Worm (Caenorhabditis elegans) whole organism, L3 larva: Measurements from ENCODE around the gene C08D8.7.

Experiments
- ZK546.5 ChIP-seq: sonication (generic microtip); optimal IDR thresholded peaks from 2 replicates; lab custom pipeline; 2017; ENCODE audit warnings: missing biosample characterization, missing genetic modification characterization
- fkh-2 ChIP-seq: fragments of 150-350 bp; optimal IDR thresholded peaks from 2 replicates; lab custom pipeline; 2014; ENCODE audit warnings: missing biosample characterization, missing genetic modification reagents, missing genetic modification characterization
- nhr-11 ChIP-seq: fragments of 150-350 bp; optimal IDR thresholded peaks from 2 replicates; lab custom pipeline; 2014; ENCODE audit warnings: missing biosample characterization, missing genetic modification characterization
- skn-1 ChIP-seq: fragments of 150-350 bp; optimal IDR thresholded peaks from 2 replicates; lab custom pipeline; 2014; ENCODE audit warnings: missing biosample characterization, missing genetic modification characterization
- tbx-2 ChIP-seq: sonication (generic microtip); optimal IDR thresholded peaks from 2 replicates; lab custom pipeline; 2016; ENCODE audit warnings: mild to moderate bottlenecking, missing genetic modification characterization, missing compliant biosample characterization
- ztf-4 ChIP-seq: fragments of 150-350 bp; optimal IDR thresholded peaks from 2 replicates; lab custom pipeline; 2014; ENCODE audit warnings: missing biosample characterization, missing genetic modification characterization

DNA sequence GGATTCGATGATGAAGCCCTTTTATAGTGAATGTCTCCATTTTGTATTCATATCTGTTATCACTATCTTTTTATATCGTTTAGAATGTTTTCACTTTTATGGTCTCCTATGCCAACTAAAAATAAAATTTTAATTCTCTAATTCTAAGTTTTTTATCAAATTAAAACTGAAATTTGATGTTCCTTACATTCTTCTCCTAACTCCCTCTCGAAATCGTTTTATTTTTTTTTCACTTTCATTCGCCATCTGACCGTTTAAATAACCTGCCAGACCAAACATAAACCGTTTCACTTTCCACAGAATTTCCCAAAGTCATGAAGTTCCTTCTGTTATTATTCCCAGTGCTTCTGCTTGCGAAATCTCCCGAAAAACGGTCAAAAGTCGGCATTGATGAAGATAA lies 38.2 kb downstream of the C08D8.7 start, which contains the start of gene F52E1.5:
- TF ChIP-seq ZK546.5 (tag; lab: Kevin White, UChicago): no peak
- TF ChIP-seq tbx-2: no peak
- TF ChIP-seq ztf-4 (tag; lab: Kevin White, UChicago): no peak
- no peak for TF ChIP-seq skn-1 (tag; lab: Kevin White, UChicago)
- TF ChIP-seq nhr-11 (tag; lab: Kevin White, UChicago): no peak
- no peak for TF ChIP-seq fkh-2 (tag; lab: Kevin White, UChicago)
